Worm (Caenorhabditis elegans) whole organism, L3 larva: ENCODE measurements around the gene fbxb-88.
A peak's percentile ranks its signal among the peaks of the same experiment; 100 is the strongest.

Experiments used
- nfya-1 ChIP-seq: sonication (generic microtip); optimal IDR thresholded peaks from 2 replicates; lab custom pipeline; 2017; ENCODE audit warnings: missing genetic modification characterization, mild to moderate bottlenecking, missing compliant biosample characterization, antibody characterized with exemption, moderate library complexity; ENCODE audit not compliant: insufficient read depth
- nhr-12 ChIP-seq: fragments of 150-350 bp; optimal IDR thresholded peaks from 2 replicates; lab custom pipeline; 2014; ENCODE audit warnings: missing biosample characterization, missing genetic modification characterization
- nhr-25 ChIP-seq: sonication (generic microtip); optimal IDR thresholded peaks from 2 replicates; lab custom pipeline; 2017; ENCODE audit warnings: missing biosample characterization, missing genetic modification characterization
- nhr-28 ChIP-seq: fragments of 150-350 bp; optimal IDR thresholded peaks from 2 replicates; lab custom pipeline; 2014; ENCODE audit warnings: missing biosample characterization, missing genetic modification characterization
- tbx-2 ChIP-seq: sonication (generic microtip); optimal IDR thresholded peaks from 2 replicates; lab custom pipeline; 2016; ENCODE audit warnings: mild to moderate bottlenecking, missing genetic modification characterization, missing compliant biosample characterization
- unc-39 ChIP-seq: sonication (generic microtip); optimal IDR thresholded peaks from 4 replicates; lab custom pipeline; 2017; ENCODE audit warnings: missing biosample characterization, missing genetic modification characterization
- unc-62 ChIP-seq: fragments of 150-350 bp; sonication (generic microtip); optimal IDR thresholded peaks from 4 replicates; lab custom pipeline; 2014; ENCODE audit warnings: missing biosample characterization, missing genetic modification reagents, missing genetic modification characterization
- zag-1 ChIP-seq: fragments of 150-350 bp; optimal IDR thresholded peaks from 2 replicates; lab custom pipeline; 2014; ENCODE audit warnings: missing biosample characterization, missing genetic modification characterization

DNA sequence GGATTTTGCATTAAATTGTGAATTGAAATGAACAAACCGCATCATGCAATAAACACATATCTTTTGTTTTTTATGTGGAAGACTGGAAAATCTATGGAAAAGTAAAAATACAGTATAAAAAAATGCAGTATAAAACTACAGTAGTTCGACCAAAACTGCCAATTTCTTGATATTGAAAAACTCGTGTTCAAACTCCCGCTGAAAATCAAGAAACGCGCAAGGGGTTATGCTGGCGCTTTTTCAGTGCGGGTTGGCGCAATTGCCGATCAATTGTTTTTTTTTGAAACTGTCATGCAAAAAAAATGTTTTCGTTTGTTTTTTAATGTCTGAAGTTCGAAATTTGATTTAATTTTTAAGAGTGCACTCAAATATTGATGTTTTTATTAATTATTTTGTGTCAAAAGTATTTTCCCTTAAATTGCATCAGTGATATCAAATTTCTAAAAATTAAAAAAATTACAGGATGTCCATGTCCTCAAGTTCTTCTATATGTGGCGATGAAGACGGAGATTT lies 24.0 kb upstream of the fbxb-88 start, which contains the start of gene dnj-9:
- TF ChIP-seq unc-62 (peak; percentile 40), nhr-12 (no peak), nhr-25 (tag; lab: Kevin White, UChicago) (peak; percentile 93), nhr-28 (tag; lab: Kevin White, UChicago) (no peak), unc-39 (tag; lab: Kevin White, UChicago) (no peak), tbx-2 (peak; percentile 94), zag-1 (tag; lab: Kevin White, UChicago) (peak; percentile 40), nfya-1 (tag; lab: Kevin White, UChicago) (peak; percentile 93)
